Fruit fly (Drosophila melanogaster) whole organism, embryonic: ENCODE data around the gene Desat1.

Experiments
- Antp ChIP-seq: fragments of 200-800 bp; sonication (Bioruptor generic); optimal IDR thresholded peaks from 3 replicates; lab custom pipeline; 2016; ENCODE audit warnings: missing biosample characterization, missing genetic modification characterization
- Asciz ChIP-seq: fragments of 200-800 bp; sonication (Bioruptor generic); optimal IDR thresholded peaks from 2 replicates; lab custom pipeline; 2017; ENCODE audit warnings: missing biosample characterization, mild to moderate bottlenecking, missing genetic modification characterization, missing genetic modification reagents
- C15 ChIP-seq: fragments of 200-800 bp; sonication (Bioruptor generic); IDR thresholded peaks from 3 replicates; pipeline ENCODE4 v1.3.6; 2022; ENCODE audit warnings: missing biosample characterization, missing genetic modification characterization
- CG10565 ChIP-seq: fragments of 200-800 bp; sonication (Bioruptor generic); optimal IDR thresholded peaks from 3 replicates; lab custom pipeline; 2016; ENCODE audit warnings: missing biosample characterization, mild to moderate bottlenecking, missing genetic modification characterization
- CG11504 ChIP-seq: fragments of 200-800 bp; sonication (Bioruptor generic); optimal IDR thresholded peaks from 3 replicates; lab custom pipeline; 2019; ENCODE audit warnings: missing biosample characterization, mild to moderate bottlenecking, missing genetic modification characterization, moderate library complexity
- CG12219 ChIP-seq: fragments of 200-800 bp; sonication (Bioruptor generic); optimal IDR thresholded peaks from 3 replicates; lab custom pipeline; 2018; ENCODE audit warnings: missing biosample characterization, mild to moderate bottlenecking, missing genetic modification characterization
- CG12942 ChIP-seq: fragments of 200-800 bp; sonication (Bioruptor generic); optimal IDR thresholded peaks from 3 replicates; lab custom pipeline; 2016; ENCODE audit warnings: missing biosample characterization, missing genetic modification characterization
- CG14860 ChIP-seq: fragments of 200-800 bp; sonication (Bioruptor generic); IDR thresholded peaks from 3 replicates; pipeline ENCODE4 v1.3.6; 2022; ENCODE audit warnings: missing biosample characterization, missing genetic modification characterization; ENCODE audit not compliant: partially characterized antibody
- CG15601 ChIP-seq: fragments of 200-800 bp; sonication (Bioruptor generic); optimal IDR thresholded peaks from 3 replicates; lab custom pipeline; 2019; ENCODE audit warnings: missing biosample characterization, mild to moderate bottlenecking, missing genetic modification characterization, moderate library complexity
- CG16815 ChIP-seq: fragments of 200-800 bp; sonication (Bioruptor generic); optimal IDR thresholded peaks from 3 replicates; lab custom pipeline; 2017; ENCODE audit warnings: missing biosample characterization, mild to moderate bottlenecking, missing genetic modification characterization
- CG18262 ChIP-seq: fragments of 200-800 bp; optimal IDR thresholded peaks from 3 replicates; lab custom pipeline; 2019; ENCODE audit warnings: missing biosample characterization, mild to moderate bottlenecking, missing genetic modification characterization, moderate library complexity
- CG3995 ChIP-seq: fragments of 200-800 bp; sonication (Bioruptor generic); optimal IDR thresholded peaks from 3 replicates; lab custom pipeline; 2016; ENCODE audit warnings: missing biosample characterization, missing genetic modification characterization
- CG4282 ChIP-seq: fragments of 200-800 bp; sonication (Bioruptor generic); optimal IDR thresholded peaks from 2 replicates; lab custom pipeline; 2016; ENCODE audit warnings: missing biosample characterization, missing genetic modification characterization
- CG7357 ChIP-seq: fragments of 200-800 bp; sonication (Bioruptor generic); IDR thresholded peaks from 3 replicates; pipeline ENCODE4 v1.3.6; 2022; ENCODE audit warnings: missing biosample characterization, missing genetic modification characterization
- CG8281 ChIP-seq: fragments of 200-800 bp; sonication (Bioruptor generic); optimal IDR thresholded peaks from 2 replicates; lab custom pipeline; 2018; ENCODE audit warnings: missing biosample characterization, mild to moderate bottlenecking, missing genetic modification characterization, moderate library complexity
- CG8359 ChIP-seq: fragments of 200-800 bp; sonication (Bioruptor generic); optimal IDR thresholded peaks from 2 replicates; lab custom pipeline; 2017; ENCODE audit warnings: missing biosample characterization, mild to moderate bottlenecking, missing genetic modification characterization, borderline replicate concordance
- CG8924 ChIP-seq: fragments of 200-800 bp; optimal IDR thresholded peaks from 3 replicates; lab custom pipeline; 2019; ENCODE audit warnings: missing biosample characterization, mild to moderate bottlenecking, missing genetic modification characterization, moderate library complexity
- CG9932 ChIP-seq: fragments of 200-800 bp; sonication (Bioruptor generic); IDR thresholded peaks from 2 replicates; pipeline ENCODE4 v1.3.6; 2022; ENCODE audit warnings: missing biosample characterization, missing genetic modification characterization
- CoRest ChIP-seq: fragments of 200-800 bp; sonication (Bioruptor generic); optimal IDR thresholded peaks from 3 replicates; lab custom pipeline; 2018; ENCODE audit warnings: missing biosample characterization, mild to moderate bottlenecking, missing genetic modification characterization, moderate library complexity
- Fer1 ChIP-seq: fragments of 200-800 bp; sonication (Bioruptor generic); optimal IDR thresholded peaks from 2 replicates; lab custom pipeline; 2017; ENCODE audit warnings: missing biosample characterization, mild to moderate bottlenecking, missing genetic modification characterization
- HHEX ChIP-seq: fragments of 200-800 bp; sonication (Bioruptor generic); optimal IDR thresholded peaks from 3 replicates; lab custom pipeline; 2017; ENCODE audit warnings: missing biosample characterization, mild to moderate bottlenecking, missing genetic modification characterization, missing genetic modification reagents
- HLH4C ChIP-seq: fragments of 200-800 bp; sonication (Bioruptor generic); IDR thresholded peaks from 3 replicates; pipeline ENCODE4 v1.3.6; 2022; ENCODE audit warnings: missing biosample characterization, missing genetic modification characterization; ENCODE audit not compliant: partially characterized antibody
- Hr51 ChIP-seq, 2 experiments: fragments of 200-800 bp; sonication (Bioruptor generic); optimal IDR thresholded peaks; 2 replicates in 1 of 2; 3 replicates in 1 of 2; lab custom pipeline; 2016 to 2018; ENCODE audit warnings: missing biosample characterization in 2 of 2, missing genetic modification characterization in 2 of 2, mild to moderate bottlenecking in 1 of 2, moderate library complexity in 1 of 2
- Hsf ChIP-seq: fragments of 200-800 bp; sonication (Bioruptor generic); optimal IDR thresholded peaks from 3 replicates; lab custom pipeline; 2016; ENCODE audit warnings: missing biosample characterization, missing genetic modification characterization
- Lim3 ChIP-seq: fragments of 200-800 bp; sonication (Bioruptor generic); IDR thresholded peaks from 2 replicates; pipeline ENCODE4 v1.3.6; 2022; ENCODE audit warnings: missing biosample characterization, missing genetic modification characterization
- MESR4 ChIP-seq: fragments of 200-800 bp; sonication (Bioruptor generic); optimal IDR thresholded peaks from 2 replicates; lab custom pipeline; 2018; ENCODE audit warnings: missing biosample characterization, mild to moderate bottlenecking, missing genetic modification characterization, moderate library complexity
- Nf-YB ChIP-seq: fragments of 200-800 bp; sonication (Bioruptor generic); optimal IDR thresholded peaks from 3 replicates; lab custom pipeline; 2019; ENCODE audit warnings: missing biosample characterization, mild to moderate bottlenecking, missing genetic modification characterization, moderate library complexity
- Stat92E ChIP-seq, 3 experiments: fragments of >200 bp in 2 of 3; fragments of 200-800 bp in 1 of 3; sonication (Bioruptor generic) in 1 of 3; optimal IDR thresholded peaks; 2 replicates each; lab custom pipeline; 2017 to 2019; ENCODE audit warnings: missing biosample characterization in 3 of 3, missing genetic modification characterization in 3 of 3, mild to moderate bottlenecking in 1 of 3, moderate library complexity in 1 of 3
- TFAM ChIP-seq: fragments of 200-800 bp; sonication (Bioruptor generic); optimal IDR thresholded peaks from 2 replicates; lab custom pipeline; 2017; ENCODE audit warnings: missing biosample characterization, missing genetic modification characterization, inconsistent platforms
- ac ChIP-seq: fragments of 200-800 bp; sonication (Bioruptor generic); optimal IDR thresholded peaks from 3 replicates; lab custom pipeline; 2017; ENCODE audit warnings: missing biosample characterization, mild to moderate bottlenecking, missing genetic modification characterization
- ase ChIP-seq: fragments of 200-800 bp; sonication (Bioruptor generic); IDR thresholded peaks from 3 replicates; pipeline ENCODE4 v1.3.6; 2022; ENCODE audit warnings: missing biosample characterization, missing genetic modification characterization
- bbx ChIP-seq: fragments of 200-800 bp; sonication (Bioruptor generic); IDR thresholded peaks from 2 replicates; pipeline ENCODE4 v1.3.6; 2022; ENCODE audit warnings: missing biosample characterization, missing genetic modification characterization; ENCODE audit not compliant: partially characterized antibody
- bcd ChIP-seq: fragments of 200-800 bp; sonication (Bioruptor generic); optimal IDR thresholded peaks from 2 replicates; lab custom pipeline; 2017; ENCODE audit warnings: missing biosample characterization, mild to moderate bottlenecking, missing genetic modification characterization
- cato ChIP-seq: fragments of 200-800 bp; sonication (Bioruptor generic); optimal IDR thresholded peaks from 2 replicates; lab custom pipeline; 2016; ENCODE audit warnings: missing biosample characterization, missing genetic modification characterization, borderline replicate concordance
- crol ChIP-seq: fragments of 200-800 bp; sonication (Bioruptor generic); IDR thresholded peaks from 2 replicates; pipeline ENCODE4 v1.3.6; 2022; ENCODE audit warnings: missing biosample characterization, missing genetic modification characterization
- crp ChIP-seq, 2 experiments: fragments of 200-800 bp; sonication (Bioruptor generic); optimal IDR thresholded peaks; 2 replicates in 1 of 2; 3 replicates in 1 of 2; lab custom pipeline; 2017; ENCODE audit warnings: missing biosample characterization in 2 of 2, missing genetic modification characterization in 2 of 2, mild to moderate bottlenecking in 1 of 2, moderate library complexity in 1 of 2
- ewg ChIP-seq: fragments of 200-800 bp; sonication (Bioruptor generic); optimal IDR thresholded peaks from 3 replicates; lab custom pipeline; 2017; ENCODE audit warnings: mild to moderate bottlenecking, missing biosample characterization, missing genetic modification reagents, missing genetic modification characterization
- ftz-f1 ChIP-seq: fragments of 200-800 bp; sonication (Bioruptor generic); optimal IDR thresholded peaks from 2 replicates; lab custom pipeline; 2016; ENCODE audit warnings: missing biosample characterization, missing genetic modification characterization
- hbn ChIP-seq: fragments of 200-800 bp; sonication (Bioruptor generic); IDR thresholded peaks from 2 replicates; pipeline ENCODE4 v1.3.6; 2022; ENCODE audit warnings: missing biosample characterization, missing genetic modification characterization; ENCODE audit not compliant: partially characterized antibody
- kni ChIP-seq: fragments of 200-800 bp; sonication (Bioruptor generic); optimal IDR thresholded peaks from 3 replicates; lab custom pipeline; 2017; ENCODE audit warnings: mild to moderate bottlenecking, missing biosample characterization, missing genetic modification reagents, missing genetic modification characterization
- nom ChIP-seq: fragments of 200-800 bp; sonication (Bioruptor generic); optimal IDR thresholded peaks from 2 replicates; lab custom pipeline; 2017; ENCODE audit warnings: missing biosample characterization, missing genetic modification characterization, mild to moderate bottlenecking, moderate library complexity, missing genetic modification reagents
- slou ChIP-seq: fragments of 200-800 bp; sonication (Bioruptor generic); optimal IDR thresholded peaks from 3 replicates; lab custom pipeline; 2016; ENCODE audit warnings: missing biosample characterization, missing genetic modification characterization
- sna ChIP-seq: fragments of 200-800 bp; sonication (Bioruptor generic); IDR thresholded peaks from 2 replicates; pipeline ENCODE4 v1.3.6; 2022; ENCODE audit warnings: missing biosample characterization, missing genetic modification characterization; ENCODE audit not compliant: partially characterized antibody
- ssp ChIP-seq: fragments of 200-800 bp; sonication (Bioruptor generic); IDR thresholded peaks from 2 replicates; pipeline ENCODE4 v1.3.6; 2022; ENCODE audit warnings: missing biosample characterization, missing genetic modification characterization
- tgo ChIP-seq: fragments of 200-800 bp; sonication (Bioruptor generic); IDR thresholded peaks from 3 replicates; pipeline ENCODE4 v1.3.6; 2022; ENCODE audit warnings: missing biosample characterization, missing genetic modification characterization
- trem ChIP-seq: fragments of 200-800 bp; optimal IDR thresholded peaks from 3 replicates; lab custom pipeline; 2019; ENCODE audit warnings: missing biosample characterization, mild to moderate bottlenecking, missing genetic modification characterization, moderate library complexity
- zen ChIP-seq: fragments of 200-800 bp; sonication (Bioruptor generic); optimal IDR thresholded peaks from 3 replicates; lab custom pipeline; 2018; ENCODE audit warnings: missing biosample characterization, mild to moderate bottlenecking, missing genetic modification characterization, moderate library complexity
- zen2 ChIP-seq: fragments of 200-800 bp; sonication (Bioruptor generic); IDR thresholded peaks from 3 replicates; pipeline ENCODE4 v1.3.6; 2022; ENCODE audit warnings: missing biosample characterization, missing genetic modification characterization; ENCODE audit not compliant: partially characterized antibody

Desat1 gene

dm6 chr3R:12459879-12460522 lies 20.6 kb downstream of the Desat1 start, which contains the start of the genes CG5961 and Polr3C (continued):
- TF ChIP-seq HHEX (GFP tag; lab: Kevin White, UChicago) (no peak), Nf-YB (no peak), trem (tag; lab: Kevin White, UChicago) (peak; percentile 61), crol (GFP tag; lab: Robert Waterston, UW) (no peak), ac (GFP tag; lab: Kevin White, UChicago) (no peak), C15 (GFP tag; lab: Robert Waterston, UW) (no peak), Antp (no peak), Stat92E (GFP tag; optimal IDR thresholded peaks at IDR 0.05; lab: Kevin White, UChicago) (peak in 1 of 3 experiments; percentile 20), CG16815 (GFP tag; lab: Kevin White, UChicago) (no peak), CG14860 (GFP tag; lab: Robert Waterston, UW) (no peak), CG18262 (no peak), CG10565 (GFP tag; lab: Kevin White, UChicago) (no peak), ftz-f1 (GFP tag; lab: Kevin White, UChicago) (no peak), CoRest (no peak), TFAM (GFP tag; lab: Kevin White, UChicago) (no peak), CG12219 (GFP tag; lab: Kevin White, UChicago) (no peak), tgo (no peak), nom (GFP tag; lab: Kevin White, UChicago) (no peak), slou (GFP tag; lab: Kevin White, UChicago) (no peak), CG8359 (GFP tag; lab: Kevin White, UChicago) (no peak), bbx (GFP tag; lab: Robert Waterston, UW) (0 out of 2 replicates have a peak, but pooled peaks have one; percentile 31), MESR4 (GFP tag; lab: Kevin White, UChicago) (peak; percentile 71), hbn (GFP tag; lab: Robert Waterston, UW) (no peak), CG15601 (tag; lab: Kevin White, UChicago) (peak; percentile 61), ase (GFP tag; lab: Robert Waterston, UW) (no peak), CG11504 (no peak), CG8281 (no peak), Hsf (GFP tag; lab: Kevin White, UChicago) (no peak), Fer1 (GFP tag; lab: Kevin White, UChicago) (peak; percentile 27), CG12942 (no peak), ewg (GFP tag; lab: Kevin White, UChicago) (no peak), zen (peak; percentile 11), Asciz (GFP tag; lab: Kevin White, UChicago) (no peak), bcd (GFP tag; lab: Kevin White, UChicago) (no peak), zen2 (GFP tag; lab: Robert Waterston, UW) (no peak), CG8924 (tag; lab: Kevin White, UChicago) (peak; percentile 15), sna (no peak; the same call in 1 of the 2 replicates), Hr51 (GFP tag; optimal IDR thresholded peaks at IDR 0.05; lab: Kevin White, UChicago) (no peak), HLH4C (GFP tag; lab: Robert Waterston, UW) (peak; percentile 33; the same call in 2 of the 3 replicates), CG4282 (no peak), Lim3 (no peak), ssp (no peak), kni (GFP tag; lab: Kevin White, UChicago) (no peak), cato (no peak), CG3995 (no peak), CG7357 (GFP tag; lab: Robert Waterston, UW) (no peak), crp (GFP tag; optimal IDR thresholded peaks at IDR 0.05; lab: Kevin White, UChicago) (peak; percentile 18 to 93), CG9932 (GFP tag; lab: Robert Waterston, UW) (no peak)
